Worm (Caenorhabditis elegans) whole organism, L4 larva: ENCODE data around the gene gpch-1.

Experiments used
- D1046.2 ChIP-seq: fragments of 200-800 bp; sonication (Bioruptor generic); IDR thresholded peaks from 2 replicates; pipeline ENCODE4 v1.3.6; 2022; ENCODE audit warnings: missing genetic modification characterization, missing compliant biosample characterization
- R02D3.7 ChIP-seq: fragments of 150-350 bp; sonication (generic microtip); optimal IDR thresholded peaks from 3 replicates; lab custom pipeline; 2014; ENCODE audit warnings: missing biosample characterization, missing genetic modification characterization
- T20F7.1 ChIP-seq: fragments of 200-800 bp; sonication (Bioruptor generic); optimal IDR thresholded peaks from 2 replicates; lab custom pipeline; 2018; ENCODE audit warnings: mild to moderate bottlenecking, missing genetic modification characterization, missing compliant biosample characterization
- ZK337.2 ChIP-seq: fragments of 200-800 bp; sonication (Bioruptor generic); IDR thresholded peaks from 2 replicates; pipeline ENCODE4 v1.3.6; 2022; ENCODE audit warnings: missing genetic modification reagents, missing genetic modification characterization, missing compliant biosample characterization
- aha-1 ChIP-seq: fragments of 150-350 bp; peaks from one replicate; lab custom pipeline; 2014; ENCODE audit warnings: missing biosample characterization, missing genetic modification characterization
- ama-1 ChIP-seq: fragments of 150-350 bp; optimal IDR thresholded peaks from 2 replicates; lab custom pipeline; 2014; ENCODE audit warnings: inconsistent platforms, mixed read lengths
- arid-1 ChIP-seq: fragments of 200-800 bp; sonication (Bioruptor generic); conservative IDR thresholded peaks from 2 replicates; pipeline ENCODE4 v1.3.6; 2022; ENCODE audit warnings: missing genetic modification reagents, missing genetic modification characterization, missing compliant biosample characterization
- ceh-44 ChIP-seq: fragments of 200-800 bp; sonication (Bioruptor generic); IDR thresholded peaks from 2 replicates; pipeline ENCODE4 v1.3.6; 2022; ENCODE audit warnings: missing genetic modification reagents, missing genetic modification characterization, missing compliant biosample characterization
- daf-16 ChIP-seq, 3 experiments: sonication (generic microtip); optimal IDR thresholded peaks; 2 replicates each; lab custom pipeline; 2016 to 2017; ENCODE audit warnings: missing genetic modification characterization in 3 of 3, missing genetic modification reagents in 3 of 3, mild to moderate bottlenecking in 2 of 3, missing compliant biosample characterization in 2 of 3, missing biosample characterization in 1 of 3, moderate library complexity in 1 of 3
- dmd-8 ChIP-seq: fragments of 200-800 bp; sonication (Bioruptor generic); IDR thresholded peaks from 2 replicates; pipeline ENCODE4 v1.3.6; 2022; ENCODE audit warnings: missing genetic modification characterization, missing compliant biosample characterization
- dmd-9 ChIP-seq: fragments of 200-800 bp; sonication (Bioruptor generic); IDR thresholded peaks from 2 replicates; pipeline ENCODE4 v1.3.6; 2022; ENCODE audit warnings: missing genetic modification reagents, missing genetic modification characterization, missing compliant biosample characterization
- duxl-1 ChIP-seq: sonication (generic microtip); optimal IDR thresholded peaks from 2 replicates; lab custom pipeline; 2016; ENCODE audit warnings: mild to moderate bottlenecking, missing genetic modification characterization, moderate library complexity, missing compliant biosample characterization; ENCODE audit not compliant: poor library complexity
- dve-1 ChIP-seq: sonication (generic microtip); optimal IDR thresholded peaks from 2 replicates; lab custom pipeline; 2017; ENCODE audit warnings: antibody characterized with exemption, mild to moderate bottlenecking, missing genetic modification characterization, missing compliant biosample characterization; ENCODE audit not compliant: insufficient read depth
- egl-43 ChIP-seq: fragments of 200-800 bp; sonication (Bioruptor generic); IDR thresholded peaks from 2 replicates; pipeline ENCODE4 v1.3.6; 2022; ENCODE audit warnings: missing genetic modification reagents, missing genetic modification characterization, missing compliant biosample characterization
- fkh-10 ChIP-seq: fragments of 150-350 bp; optimal IDR thresholded peaks from 2 replicates; lab custom pipeline; 2014; ENCODE audit warnings: missing biosample characterization, missing genetic modification reagents, missing genetic modification characterization
- hlh-11 ChIP-seq: fragments of 200-800 bp; sonication (Bioruptor generic); optimal IDR thresholded peaks from 2 replicates; lab custom pipeline; 2018; ENCODE audit warnings: mild to moderate bottlenecking, missing genetic modification characterization, missing compliant biosample characterization
- hlh-30 ChIP-seq: sonication (generic microtip); optimal IDR thresholded peaks from 2 replicates; lab custom pipeline; 2017; ENCODE audit warnings: antibody characterized with exemption, mild to moderate bottlenecking, missing genetic modification characterization, missing compliant biosample characterization; ENCODE audit not compliant: insufficient read depth
- lim-7 ChIP-seq: fragments of 200-800 bp; sonication (Bioruptor generic); IDR thresholded peaks from 2 replicates; pipeline ENCODE4 v1.3.6; 2022; ENCODE audit warnings: missing genetic modification characterization, missing compliant biosample characterization
- lin-1 ChIP-seq: fragments of 200-800 bp; sonication (Bioruptor generic); IDR thresholded peaks from 2 replicates; pipeline ENCODE4 v1.3.6; 2022; ENCODE audit warnings: missing genetic modification reagents, missing genetic modification characterization, missing compliant biosample characterization
- lin-13 ChIP-seq: fragments of 150-350 bp; optimal IDR thresholded peaks from 2 replicates; lab custom pipeline; 2014; ENCODE audit warnings: missing biosample characterization, missing genetic modification reagents, missing genetic modification characterization
- lsy-2 ChIP-seq, 2 experiments: fragments of 150-350 bp in 1 of 2; sonication (generic microtip) in 1 of 2; optimal IDR thresholded peaks; 2 replicates each; lab custom pipeline; 2014 to 2017; ENCODE audit warnings: missing biosample characterization in 2 of 2, missing genetic modification characterization in 2 of 2
- madf-9 ChIP-seq: fragments of 200-800 bp; sonication (Bioruptor generic); conservative IDR thresholded peaks from 2 replicates; pipeline ENCODE4 v1.3.6; 2022; ENCODE audit warnings: missing genetic modification reagents, missing genetic modification characterization, missing compliant biosample characterization
- mep-1 ChIP-seq: fragments of 150-350 bp; sonication (generic microtip); optimal IDR thresholded peaks from 3 replicates; lab custom pipeline; 2014; ENCODE audit warnings: missing biosample characterization, missing genetic modification characterization
- mxl-3 ChIP-seq: fragments of 200-800 bp; sonication (Bioruptor generic); optimal IDR thresholded peaks from 2 replicates; lab custom pipeline; 2018; ENCODE audit warnings: mild to moderate bottlenecking, missing genetic modification characterization, missing compliant biosample characterization
- nhr-10 ChIP-seq: fragments of 150-350 bp; optimal IDR thresholded peaks from 2 replicates; lab custom pipeline; 2014; ENCODE audit warnings: missing biosample characterization, missing genetic modification characterization
- nhr-111 ChIP-seq: fragments of 200-800 bp; sonication (Bioruptor generic); optimal IDR thresholded peaks from 2 replicates; lab custom pipeline; 2018; ENCODE audit warnings: mild to moderate bottlenecking, missing genetic modification characterization, missing compliant biosample characterization
- nhr-25 ChIP-seq: sonication (generic microtip); optimal IDR thresholded peaks from 2 replicates; lab custom pipeline; 2017; ENCODE audit warnings: missing genetic modification characterization, mild to moderate bottlenecking, missing compliant biosample characterization, antibody characterized with exemption, moderate library complexity, borderline replicate concordance; ENCODE audit not compliant: insufficient read depth
- nhr-41 ChIP-seq: fragments of 200-800 bp; sonication (Bioruptor generic); IDR thresholded peaks from 2 replicates; pipeline ENCODE4 v1.3.6; 2022; ENCODE audit warnings: missing genetic modification reagents, missing genetic modification characterization, missing compliant biosample characterization
- nhr-48 ChIP-seq: sonication (generic microtip); optimal IDR thresholded peaks from 2 replicates; lab custom pipeline; 2016; ENCODE audit warnings: mild to moderate bottlenecking, missing genetic modification characterization, missing compliant biosample characterization
- nhr-77 ChIP-seq: fragments of 150-350 bp; optimal IDR thresholded peaks from 2 replicates; lab custom pipeline; 2014; ENCODE audit warnings: missing biosample characterization, missing genetic modification characterization
- php-3 ChIP-seq: fragments of 200-800 bp; sonication (Bioruptor generic); IDR thresholded peaks from 2 replicates; pipeline ENCODE4 v1.3.6; 2022; ENCODE audit warnings: missing genetic modification reagents, missing genetic modification characterization, missing compliant biosample characterization
- pqm-1 ChIP-seq: sonication (generic microtip); optimal IDR thresholded peaks from 2 replicates; lab custom pipeline; 2017; ENCODE audit warnings: missing biosample characterization, missing genetic modification characterization
- rbr-2 ChIP-seq: sonication (generic microtip); optimal IDR thresholded peaks from 2 replicates; lab custom pipeline; 2016; ENCODE audit warnings: missing genotype, missing genetic modification characterization, missing compliant biosample characterization
- saeg-2 ChIP-seq: fragments of 200-800 bp; sonication (Bioruptor generic); IDR thresholded peaks from 2 replicates; pipeline ENCODE4 v1.3.6; 2022; ENCODE audit warnings: missing genetic modification reagents, missing genetic modification characterization, missing compliant biosample characterization
- sdz-12 ChIP-seq: fragments of 200-800 bp; sonication (Bioruptor generic); optimal IDR thresholded peaks from 2 replicates; lab custom pipeline; 2018; ENCODE audit warnings: mild to moderate bottlenecking, missing genetic modification characterization, missing compliant biosample characterization
- set-16 ChIP-seq: fragments of 200-800 bp; sonication (Bioruptor generic); IDR thresholded peaks from 2 replicates; pipeline ENCODE4 v1.3.6; 2022; ENCODE audit warnings: missing genetic modification reagents, missing genetic modification characterization, missing compliant biosample characterization
- snpc-1.2 ChIP-seq: fragments of 200-800 bp; sonication (Bioruptor generic); IDR thresholded peaks from 2 replicates; pipeline ENCODE4 v1.3.6; 2022; ENCODE audit warnings: missing genetic modification reagents, missing genetic modification characterization, missing compliant biosample characterization
- spr-1 ChIP-seq: sonication (generic microtip); optimal IDR thresholded peaks from 2 replicates; lab custom pipeline; 2016; ENCODE audit warnings: mild to moderate bottlenecking, missing genetic modification characterization, missing compliant biosample characterization
- spr-3 ChIP-seq: fragments of 200-800 bp; sonication (Bioruptor generic); optimal IDR thresholded peaks from 2 replicates; lab custom pipeline; 2018; ENCODE audit warnings: mild to moderate bottlenecking, missing genetic modification characterization, missing compliant biosample characterization
- vab-7 ChIP-seq: fragments of 200-800 bp; sonication (Bioruptor generic); IDR thresholded peaks from 2 replicates; pipeline ENCODE4 v1.3.6; 2022; ENCODE audit warnings: missing genetic modification reagents, missing genetic modification characterization, missing compliant biosample characterization
- zfp-3 ChIP-seq: fragments of 200-800 bp; sonication (Bioruptor generic); conservative IDR thresholded peaks from 2 replicates; pipeline ENCODE4 v1.3.6; 2022; ENCODE audit warnings: missing genetic modification reagents, missing genetic modification characterization, missing compliant biosample characterization
- ztf-11 ChIP-seq: fragments of 150-350 bp; optimal IDR thresholded peaks from 2 replicates; lab custom pipeline; 2014; ENCODE audit warnings: missing biosample characterization, missing genetic modification characterization

Gene gpch-1

ce11 chrIII:4370585-4370984, 37.8 kb upstream of the gpch-1 start, which contains the start of gene ckb-3:
Gene ckb-3, plus strand, starts transcription at chrIII:4370885.
- TF ChIP-seq lim-7 (GFP tag; lab: Robert Waterston, UW) (no peak), sdz-12 (GFP tag; lab: Kevin White, UChicago) (no peak), saeg-2 (GFP tag; lab: Robert Waterston, UW) (no peak)

- no peak for TF ChIP-seq R02D3.7
- no peak for TF ChIP-seq daf-16 (GFP tag; optimal IDR thresholded peaks at IDR 0.05; lab: Kevin White, UChicago)
- TF ChIP-seq daf-16 (tag; optimal IDR thresholded peaks at IDR 0.05; lab: Kevin White, UChicago), result peak; percentile 97
Observed at ce11 chrIII:4372894-4373293, 35.5 kb upstream of the gpch-1 start.

ce11 chrIII:4374854-4375253, 33.5 kb upstream of the gpch-1 start, which contains the start of gene pals-26:
Gene pals-26, plus strand, starts transcription at chrIII:4375154.
- TF ChIP-seq ZK337.2 (GFP tag; lab: Robert Waterston, UW), result no peak
- no peak for TF ChIP-seq ztf-11 (tag; lab: Kevin White, UChicago)
- TF ChIP-seq hlh-11 (tag; lab: Kevin White, UChicago), result no peak
- no peak for TF ChIP-seq rbr-2 (tag; lab: Kevin White, UChicago)
- no peak for TF ChIP-seq nhr-77 (tag; lab: Kevin White, UChicago)
- no peak for TF ChIP-seq ama-1 (lab: Kevin White, UChicago)
- TF ChIP-seq php-3 (GFP tag; lab: Robert Waterston, UW), result no peak
- no peak for TF ChIP-seq nhr-10 (tag; lab: Kevin White, UChicago)
- TF ChIP-seq arid-1 (GFP tag; lab: Robert Waterston, UW), result no peak
- TF ChIP-seq aha-1 (tag; lab: Kevin White, UChicago), result no peak
- no peak for TF ChIP-seq fkh-10 (GFP tag; lab: Kevin White, UChicago)
- TF ChIP-seq nhr-25, result no peak

ce11 chrIII:4378600-4379293, 29.6 kb upstream of the gpch-1 start:
- TF ChIP-seq pqm-1 (tag; lab: Kevin White, UChicago) (peak; percentile 70), duxl-1 (tag; lab: Kevin White, UChicago) (peak; percentile 79), php-3 (GFP tag; lab: Robert Waterston, UW) (peak; percentile 48), nhr-41 (GFP tag; lab: Robert Waterston, UW) (peak; percentile 78), arid-1 (GFP tag; lab: Robert Waterston, UW) (peak; percentile 68), zfp-3 (0 out of 2 replicates have a peak, but pooled peaks have one; percentile 34), vab-7 (GFP tag; lab: Robert Waterston, UW) (0 out of 2 replicates have a peak, but pooled peaks have one; percentile 43), spr-3 (GFP tag; lab: Kevin White, UChicago) (peak; percentile 44), ceh-44 (GFP tag; lab: Robert Waterston, UW) (peak; percentile 37; the same call in 1 of the 2 replicates), lin-1 (peak; percentile 63), lin-13 (GFP tag; lab: Kevin White, UChicago) (peak; percentile 38), lsy-2 (tag; optimal IDR thresholded peaks at IDR 0.05; lab: Kevin White, UChicago) (peak in 1 of 2 experiments; percentile 64), spr-1 (tag; lab: Kevin White, UChicago) (peak; percentile 77), saeg-2 (GFP tag; lab: Robert Waterston, UW) (0 out of 2 replicates have a peak, but pooled peaks have one; percentile 68), nhr-48 (tag; lab: Kevin White, UChicago) (peak; percentile 77), egl-43 (GFP tag; lab: Robert Waterston, UW) (peak; percentile 79), D1046.2 (GFP tag; lab: Robert Waterston, UW) (peak; percentile 8; the same call in 1 of the 2 replicates), rbr-2 (tag; lab: Kevin White, UChicago) (peak; percentile 69), hlh-11 (tag; lab: Kevin White, UChicago) (peak; percentile 78), snpc-1.2 (GFP tag; lab: Robert Waterston, UW) (peak; percentile 30; the same call in 1 of the 2 replicates), T20F7.1 (GFP tag; lab: Kevin White, UChicago) (peak; percentile 57), nhr-111 (peak; percentile 69), mxl-3 (GFP tag; lab: Kevin White, UChicago) (peak; percentile 48), madf-9 (GFP tag; lab: Robert Waterston, UW) (peak; percentile 56; the same call in 1 of the 2 replicates), dmd-9 (0 out of 2 replicates have a peak, but pooled peaks have one; percentile 30), mep-1 (tag; lab: Kevin White, UChicago) (peak; percentile 72), dve-1 (tag; lab: Kevin White, UChicago) (peak; percentile 43), hlh-30 (tag; lab: Kevin White, UChicago) (peak; percentile 34), set-16 (peak; percentile 91), dmd-8 (GFP tag; lab: Robert Waterston, UW) (peak; percentile 75; the same call in 1 of the 2 replicates)
